Worm (Caenorhabditis elegans) whole organism, L2 larva: Measurements from ENCODE around the gene H03A11.2.

Experiments used
- nhr-129 ChIP-seq: fragments of 150-350 bp; optimal IDR thresholded peaks from 2 replicates; lab custom pipeline; 2014; ENCODE audit warnings: missing biosample characterization, missing genetic modification characterization
- nhr-21 ChIP-seq: fragments of 150-350 bp; optimal IDR thresholded peaks from 2 replicates; lab custom pipeline; 2014; ENCODE audit warnings: missing biosample characterization, missing genetic modification characterization
- nhr-25 ChIP-seq: fragments of 150-350 bp; sonication (generic microtip); optimal IDR thresholded peaks from 3 replicates; lab custom pipeline; 2014; ENCODE audit warnings: missing biosample characterization, missing genetic modification characterization
- ztf-11 ChIP-seq: sonication (generic microtip); optimal IDR thresholded peaks from 2 replicates; lab custom pipeline; 2017; ENCODE audit warnings: missing biosample characterization, missing genetic modification characterization

Gene H03A11.2

ce11 chrX:15176431-15176911, 54.0 kb downstream of the H03A11.2 start, which contains the start of gene col-41:
TSS of gene col-41 (minus strand) at chrX:15176481.
- no peak for TF ChIP-seq nhr-129 (tag; lab: Kevin White, UChicago)
- TF ChIP-seq ztf-11 = no peak
- peak; percentile 14 for TF ChIP-seq nhr-21 (tag; lab: Kevin White, UChicago)
- peak; percentile 29 for TF ChIP-seq nhr-25 (tag; lab: Kevin White, UChicago)
- TF ChIP-seq, all 48 proteins: peak for 2
